Fruit fly (Drosophila melanogaster) whole organism, prepupa: ENCODE results near the gene E23.

Source experiments
- CG10631 ChIP-seq: fragments of 200-800 bp; sonication (Bioruptor generic); optimal IDR thresholded peaks from 2 replicates; lab custom pipeline; 2016; ENCODE audit warnings: missing biosample characterization, missing genetic modification characterization
- CG10669 ChIP-seq: fragments of 200-800 bp; sonication (Bioruptor generic); optimal IDR thresholded peaks from 3 replicates; lab custom pipeline; 2018; ENCODE audit warnings: missing biosample characterization, mild to moderate bottlenecking, missing genetic modification characterization, moderate library complexity
- CG11762 ChIP-seq: fragments of 200-800 bp; sonication (Bioruptor generic); optimal IDR thresholded peaks from 3 replicates; lab custom pipeline; 2016; ENCODE audit warnings: missing biosample characterization, missing genetic modification characterization; ENCODE audit not compliant: insufficient read depth
- CG16779 ChIP-seq: fragments of 200-800 bp; sonication (Bioruptor generic); optimal IDR thresholded peaks from 3 replicates; lab custom pipeline; 2017; ENCODE audit warnings: missing biosample characterization, mild to moderate bottlenecking, missing genetic modification characterization
- CG31627 ChIP-seq: fragments of 200-800 bp; sonication (Bioruptor generic); optimal IDR thresholded peaks from 3 replicates; lab custom pipeline; 2016; ENCODE audit warnings: missing biosample characterization, missing genetic modification characterization
- CG32006 ChIP-seq: fragments of 200-800 bp; sonication (Bioruptor generic); optimal IDR thresholded peaks from 3 replicates; lab custom pipeline; 2017; ENCODE audit warnings: missing biosample characterization, mild to moderate bottlenecking, missing genetic modification characterization
- CG34406 ChIP-seq: fragments of 200-800 bp; sonication (Bioruptor generic); optimal IDR thresholded peaks from 3 replicates; lab custom pipeline; 2016; ENCODE audit warnings: missing biosample characterization, missing genetic modification characterization
- CG3919 ChIP-seq: fragments of 200-800 bp; sonication (Bioruptor generic); optimal IDR thresholded peaks from 3 replicates; lab custom pipeline; 2016; ENCODE audit warnings: missing biosample characterization, missing genetic modification characterization
- CG6163 ChIP-seq: fragments of 200-800 bp; sonication (Bioruptor generic); IDR thresholded peaks from 3 replicates; pipeline ENCODE4 v1.3.6; 2022; ENCODE audit warnings: missing biosample characterization, missing genetic modification characterization
- CG6276 ChIP-seq: fragments of 200-800 bp; sonication (Bioruptor generic); optimal IDR thresholded peaks from 2 replicates; lab custom pipeline; 2017; ENCODE audit warnings: missing biosample characterization, mild to moderate bottlenecking, missing genetic modification characterization
- CG6808 ChIP-seq: fragments of 200-800 bp; sonication (Bioruptor generic); optimal IDR thresholded peaks from 3 replicates; lab custom pipeline; 2017; ENCODE audit warnings: missing biosample characterization, missing genetic modification characterization, mild to moderate bottlenecking, moderate library complexity, missing genetic modification reagents
- CG7368 ChIP-seq: fragments of 200-800 bp; sonication (Bioruptor generic); optimal IDR thresholded peaks from 3 replicates; lab custom pipeline; 2016; ENCODE audit warnings: missing biosample characterization, missing genetic modification characterization
- CG8119 ChIP-seq: fragments of 200-800 bp; sonication (Bioruptor generic); IDR thresholded peaks from 3 replicates; pipeline ENCODE4 v1.3.6; 2022; ENCODE audit warnings: missing biosample characterization, missing genetic modification characterization
- CG8319 ChIP-seq: fragments of 200-800 bp; sonication (Bioruptor generic); optimal IDR thresholded peaks from 3 replicates; lab custom pipeline; 2016; ENCODE audit warnings: missing biosample characterization, missing genetic modification characterization
- CG8632 ChIP-seq: fragments of 200-800 bp; sonication (Bioruptor generic); optimal IDR thresholded peaks from 3 replicates; lab custom pipeline; 2016; ENCODE audit warnings: missing biosample characterization, missing genetic modification characterization
- CG9139 ChIP-seq: fragments of 200-800 bp; sonication (Bioruptor generic); optimal IDR thresholded peaks from 3 replicates; lab custom pipeline; 2017; ENCODE audit warnings: missing biosample characterization, mild to moderate bottlenecking, missing genetic modification characterization
- Eip75B ChIP-seq: fragments of 200-800 bp; sonication (Bioruptor generic); optimal IDR thresholded peaks from 3 replicates; lab custom pipeline; 2016; ENCODE audit warnings: missing biosample characterization, missing genetic modification characterization
- Eip78C ChIP-seq: fragments of 200-800 bp; sonication (Bioruptor generic); peaks from one replicate; lab custom pipeline; 2016; ENCODE audit warnings: missing biosample characterization, missing genetic modification characterization
- Ets96B ChIP-seq: fragments of 200-800 bp; optimal IDR thresholded peaks from 2 replicates; lab custom pipeline; 2019; ENCODE audit warnings: missing biosample characterization, mild to moderate bottlenecking, missing genetic modification characterization, moderate library complexity
- Gug ChIP-seq: fragments of 200-800 bp; sonication (Bioruptor generic); IDR thresholded peaks from 2 replicates; pipeline ENCODE4 v1.3.6; 2022; ENCODE audit warnings: missing biosample characterization, missing genetic modification characterization
- Hr39 ChIP-seq: fragments of 200-800 bp; sonication (Bioruptor generic); optimal IDR thresholded peaks from 2 replicates; lab custom pipeline; 2016; ENCODE audit warnings: missing biosample characterization, missing genetic modification characterization
- Hr4 ChIP-seq: fragments of 200-800 bp; sonication (Bioruptor generic); optimal IDR thresholded peaks from 3 replicates; lab custom pipeline; 2016; ENCODE audit warnings: missing biosample characterization, missing genetic modification characterization
- Lpt ChIP-seq: fragments of 200-800 bp; sonication (Bioruptor generic); optimal IDR thresholded peaks from 3 replicates; lab custom pipeline; 2016; ENCODE audit warnings: missing biosample characterization, missing genetic modification characterization
- OdsH ChIP-seq: fragments of 200-800 bp; sonication (Bioruptor generic); optimal IDR thresholded peaks from 3 replicates; lab custom pipeline; 2016; ENCODE audit warnings: missing biosample characterization, missing genetic modification characterization
- Smox ChIP-seq: fragments of 200-800 bp; sonication (Bioruptor generic); optimal IDR thresholded peaks from 3 replicates; lab custom pipeline; 2016; ENCODE audit warnings: missing biosample characterization, missing genetic modification characterization
- Sox102F ChIP-seq: fragments of 200-800 bp; sonication (Bioruptor generic); optimal IDR thresholded peaks from 2 replicates; lab custom pipeline; 2016; ENCODE audit warnings: missing biosample characterization, mild to moderate bottlenecking, missing genetic modification characterization
- Sox15 ChIP-seq: fragments of 200-800 bp; sonication (Bioruptor generic); optimal IDR thresholded peaks from 3 replicates; lab custom pipeline; 2016; ENCODE audit warnings: missing biosample characterization, missing genetic modification characterization
- achi ChIP-seq: fragments of 200-800 bp; sonication (Bioruptor generic); optimal IDR thresholded peaks from 3 replicates; lab custom pipeline; 2016; ENCODE audit warnings: missing biosample characterization, missing genetic modification characterization
- dac ChIP-seq: fragments of 200-800 bp; sonication (Bioruptor generic); optimal IDR thresholded peaks from 2 replicates; lab custom pipeline; 2017; ENCODE audit warnings: missing biosample characterization, mild to moderate bottlenecking, missing genetic modification characterization
- dsx ChIP-seq: fragments of 200-800 bp; optimal IDR thresholded peaks from 3 replicates; lab custom pipeline; 2019; ENCODE audit warnings: missing biosample characterization, mild to moderate bottlenecking, missing genetic modification characterization, moderate library complexity; ENCODE audit not compliant: poor library complexity, severe bottlenecking
- eg ChIP-seq: fragments of 200-800 bp; sonication (Bioruptor generic); IDR thresholded peaks from 3 replicates; pipeline ENCODE4 v1.3.6; 2022; ENCODE audit warnings: missing biosample characterization, missing genetic modification characterization
- esn ChIP-seq: fragments of 200-800 bp; sonication (Bioruptor generic); optimal IDR thresholded peaks from 2 replicates; lab custom pipeline; 2016; ENCODE audit warnings: missing biosample characterization, mild to moderate bottlenecking, missing genetic modification characterization, moderate library complexity
- fd85E ChIP-seq: fragments of 200-800 bp; sonication (Bioruptor generic); optimal IDR thresholded peaks from 3 replicates; lab custom pipeline; 2016; ENCODE audit warnings: missing biosample characterization, missing genetic modification characterization
- fkh ChIP-seq: fragments of 200-800 bp; sonication (Bioruptor generic); optimal IDR thresholded peaks from 3 replicates; lab custom pipeline; 2017; ENCODE audit warnings: missing biosample characterization, mild to moderate bottlenecking, missing genetic modification characterization, moderate library complexity
- lz ChIP-seq: fragments of 200-800 bp; sonication (Bioruptor generic); optimal IDR thresholded peaks from 3 replicates; lab custom pipeline; 2016; ENCODE audit warnings: missing biosample characterization, missing genetic modification characterization
- net ChIP-seq: fragments of 200-800 bp; sonication (Bioruptor generic); optimal IDR thresholded peaks from 3 replicates; lab custom pipeline; 2016; ENCODE audit warnings: missing biosample characterization, missing genetic modification characterization
- pdm3 ChIP-seq: fragments of 200-800 bp; sonication (Bioruptor generic); optimal IDR thresholded peaks from 3 replicates; lab custom pipeline; 2016; ENCODE audit warnings: missing biosample characterization, missing genetic modification characterization
- salr ChIP-seq, 2 experiments: fragments of 200-800 bp; sonication (Bioruptor generic); optimal IDR thresholded peaks; 3 replicates each; lab custom pipeline; 2016 to 2018; ENCODE audit warnings: missing biosample characterization in 2 of 2, missing genetic modification characterization in 2 of 2, mild to moderate bottlenecking in 1 of 2
- spab ChIP-seq: fragments of 200-800 bp; sonication (Bioruptor generic); optimal IDR thresholded peaks from 2 replicates; lab custom pipeline; 2017; ENCODE audit warnings: missing biosample characterization, mild to moderate bottlenecking, missing genetic modification characterization, missing genetic modification reagents
- ss ChIP-seq, 2 experiments: fragments of 200-800 bp; sonication (Bioruptor generic); optimal IDR thresholded peaks; 2 replicates in 1 of 2; 3 replicates in 1 of 2; lab custom pipeline; 2017 to 2018; ENCODE audit warnings: mild to moderate bottlenecking in 2 of 2, missing biosample characterization in 2 of 2, missing genetic modification characterization in 2 of 2, moderate library complexity in 1 of 2
- svp ChIP-seq: fragments of 200-800 bp; sonication (Bioruptor generic); peaks from one replicate; lab custom pipeline; 2016; ENCODE audit warnings: missing biosample characterization, missing genetic modification characterization
- vri ChIP-seq: fragments of 200-800 bp; sonication (Bioruptor generic); optimal IDR thresholded peaks from 3 replicates; lab custom pipeline; 2016; ENCODE audit warnings: missing biosample characterization, mild to moderate bottlenecking, missing genetic modification characterization

E23 gene

DNA sequence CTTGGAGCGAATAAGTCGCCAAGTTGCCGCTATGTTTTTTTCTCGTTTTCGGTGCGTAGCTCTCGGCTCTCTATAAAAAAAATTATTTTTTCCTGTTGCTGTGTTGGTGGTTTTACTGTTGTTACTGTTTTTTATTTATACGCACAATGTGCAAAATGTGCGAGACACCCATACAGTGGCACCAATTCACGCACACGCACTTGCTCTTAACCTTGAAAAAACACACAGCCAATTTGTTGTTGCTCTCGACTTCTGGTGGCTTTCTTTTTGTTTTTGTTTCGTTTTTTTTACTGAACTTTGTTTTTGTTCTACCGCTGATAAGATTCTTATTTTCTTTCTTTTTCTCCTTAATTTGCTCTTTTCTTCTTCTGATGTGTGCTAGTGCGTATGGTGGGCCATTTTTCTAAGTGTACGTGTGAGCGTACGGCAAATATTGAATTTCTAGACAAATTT is 1.6 kb upstream of the E23 start (continued):
- TF ChIP-seq Eip75B: peak; percentile 61
- no peak for TF ChIP-seq CG31627
- TF ChIP-seq achi (GFP tag; lab: Kevin White, UChicago): peak; percentile 53
- TF ChIP-seq spab (GFP tag; lab: Kevin White, UChicago): peak; percentile 80
- TF ChIP-seq Lpt (GFP tag; lab: Kevin White, UChicago): peak; percentile 61
- peak; percentile 4 for TF ChIP-seq CG8319 (GFP tag; lab: Kevin White, UChicago)
- TF ChIP-seq CG6276 (GFP tag; lab: Kevin White, UChicago): peak; percentile 58
- TF ChIP-seq ss (GFP tag; optimal IDR thresholded peaks at IDR 0.05; lab: Kevin White, UChicago): peak; percentile 98 to 99
- TF ChIP-seq vri (GFP tag; lab: Kevin White, UChicago): no peak
- TF ChIP-seq Ets96B: peak; percentile 90
- TF ChIP-seq, all 60 proteins: peak for 35

DNA sequence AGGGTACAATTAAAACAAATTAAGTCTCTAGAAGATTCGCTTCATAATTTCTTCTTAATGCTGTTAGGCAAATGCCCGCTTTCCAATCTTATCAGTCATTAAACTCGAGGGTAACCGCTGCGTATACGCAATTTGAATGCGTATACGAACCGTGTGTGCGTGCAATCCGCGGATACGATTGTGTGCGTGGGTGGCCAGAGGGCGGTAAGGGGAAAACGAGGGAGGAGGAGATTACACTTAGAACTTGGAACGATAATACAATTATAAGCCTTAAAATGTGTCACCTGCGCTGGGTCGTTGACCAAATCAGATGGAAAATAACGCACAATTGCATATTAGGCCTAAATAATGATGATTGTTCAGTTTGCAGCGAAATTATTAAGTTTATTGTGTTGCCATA is 1.2 kb upstream of the E23 start:
- TF ChIP-seq net (GFP tag; lab: Kevin White, UChicago) (no peak), CG31627 (no peak), Sox15 (GFP tag; lab: Kevin White, UChicago) (no peak), CG8319 (GFP tag; lab: Kevin White, UChicago) (no peak), dac (GFP tag; lab: Kevin White, UChicago) (no peak), Eip75B (no peak), OdsH (no peak)

DNA sequence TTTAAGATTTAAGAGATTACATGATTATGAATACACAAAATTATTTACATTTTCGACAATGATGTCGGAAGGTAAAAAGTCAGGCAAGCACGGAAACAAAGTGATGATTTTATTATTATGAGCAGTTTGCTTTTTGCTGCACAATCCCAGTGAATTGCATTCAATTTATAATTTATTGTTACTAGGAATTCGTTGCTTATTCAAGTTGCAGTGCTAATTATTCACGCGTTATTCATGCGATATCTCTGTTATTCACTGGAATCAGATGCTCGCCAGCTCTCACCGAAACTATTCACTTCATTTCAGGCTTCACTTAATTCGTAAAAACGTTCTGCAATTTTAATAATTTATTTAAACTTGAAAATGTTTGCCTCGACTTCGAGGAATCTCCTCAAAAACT is 838 bp downstream of the E23 start:
- TF ChIP-seq svp (GFP tag; lab: Kevin White, UChicago) (peak; percentile 54), lz (GFP tag; lab: Kevin White, UChicago) (no peak)

DNA sequence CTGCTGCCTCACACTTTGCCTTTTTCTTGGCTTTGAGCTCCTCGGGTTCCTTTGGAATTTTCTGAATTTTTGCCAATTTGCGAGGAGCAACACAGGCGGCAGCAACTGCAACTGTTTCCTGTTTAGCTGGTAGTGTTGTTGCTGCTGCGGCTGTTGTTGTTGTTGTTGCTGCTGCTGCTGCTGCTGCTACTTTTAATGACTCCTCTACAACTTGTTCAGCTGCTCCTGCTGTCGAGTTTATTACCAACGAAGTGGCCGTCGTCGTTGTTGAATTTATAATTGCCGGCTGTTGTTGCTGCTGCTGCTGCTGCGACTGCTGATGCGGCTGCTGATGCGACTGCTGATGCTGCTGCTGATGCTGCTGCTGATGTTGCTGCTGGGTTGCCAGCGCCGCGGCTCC is 1.7 kb downstream of the E23 start:
- TF ChIP-seq Eip78C (GFP tag; lab: Kevin White, UChicago) (peak; percentile 61), CG11762 (GFP tag; lab: Kevin White, UChicago) (no peak), dsx (GFP tag; lab: Kevin White, UChicago) (peak; percentile 80)

DNA sequence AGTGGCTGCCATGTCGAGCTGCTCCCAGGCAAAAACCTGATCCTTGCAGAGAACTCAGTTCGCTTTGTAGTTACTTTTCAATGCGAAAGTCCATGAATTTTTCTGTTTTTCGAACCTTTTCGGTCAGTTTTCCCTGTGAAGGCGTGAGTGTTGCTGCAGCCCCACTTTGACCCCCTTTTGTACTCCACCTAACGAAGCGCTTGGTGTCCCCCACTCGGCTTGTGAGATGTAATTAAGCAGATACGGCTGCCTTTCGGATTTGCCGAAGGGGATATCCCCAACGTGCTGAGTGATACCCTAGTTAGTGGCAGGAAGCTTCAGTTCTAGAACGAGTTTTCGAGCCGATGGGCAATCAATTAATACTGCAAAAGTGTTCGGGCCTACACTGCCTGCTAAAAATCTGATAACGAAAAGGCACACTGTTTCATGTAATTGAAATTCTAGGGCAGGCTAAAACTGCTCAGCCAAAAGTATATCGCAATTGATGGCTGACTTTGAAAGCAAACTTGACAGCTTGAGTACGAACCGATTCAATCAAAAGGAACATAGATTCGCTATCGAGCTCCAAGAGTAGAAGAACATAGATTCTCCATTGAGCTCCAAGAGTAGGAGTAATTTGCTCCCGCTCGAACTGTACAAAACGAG is 2.9 kb downstream of the E23 start:
- peak; percentile 20 for TF ChIP-seq CG32006 (GFP tag; lab: Kevin White, UChicago)
- TF ChIP-seq eg (GFP tag; lab: Robert Waterston, UW): no peak
- TF ChIP-seq CG10669 (GFP tag; lab: Kevin White, UChicago): peak; percentile 62
- TF ChIP-seq fkh (GFP tag; lab: Kevin White, UChicago): no peak
- TF ChIP-seq CG16779: no peak
- peak; percentile 36 for TF ChIP-seq pdm3 (GFP tag; lab: Kevin White, UChicago)
- TF ChIP-seq Ets96B: peak; percentile 58
- TF ChIP-seq spab (GFP tag; lab: Kevin White, UChicago): peak; percentile 52
- TF ChIP-seq Hr39: peak; percentile 25
- no peak for TF ChIP-seq Gug (GFP tag; lab: Robert Waterston, UW)
- TF ChIP-seq Smox (GFP tag; lab: Kevin White, UChicago): no peak
- peak; percentile 5 for TF ChIP-seq CG34406 (GFP tag; lab: Kevin White, UChicago)
- TF ChIP-seq CG3919 (GFP tag; lab: Kevin White, UChicago): peak; percentile 52
- no peak for TF ChIP-seq CG7368
- TF ChIP-seq CG10631 (GFP tag; lab: Kevin White, UChicago): peak; percentile 39
- TF ChIP-seq OdsH: peak; percentile 32
- TF ChIP-seq CG8119 (GFP tag; lab: Robert Waterston, UW): 0 out of 3 replicates have a peak, but pooled peaks have one; percentile 33
- TF ChIP-seq Eip75B: peak; percentile 25
- no peak for TF ChIP-seq salr (GFP tag; optimal IDR thresholded peaks at IDR 0.05; lab: Kevin White, UChicago)
- peak; percentile 19 for TF ChIP-seq esn (GFP tag; lab: Kevin White, UChicago)
- TF ChIP-seq CG6808: peak; percentile 66
- TF ChIP-seq Lpt (GFP tag; lab: Kevin White, UChicago): no peak
- TF ChIP-seq dsx (GFP tag; lab: Kevin White, UChicago): peak; percentile 80
- peak; percentile 45; the same call in 2 of the 3 replicates for TF ChIP-seq CG6163 (GFP tag; lab: Robert Waterston, UW)
- peak; percentile 4 for TF ChIP-seq CG9139 (GFP tag; lab: Kevin White, UChicago)
- peak; percentile 72 to 77 for TF ChIP-seq ss (GFP tag; optimal IDR thresholded peaks at IDR 0.05; lab: Kevin White, UChicago)
- TF ChIP-seq fd85E (GFP tag; lab: Kevin White, UChicago): no peak
- peak; percentile 29 for TF ChIP-seq Sox102F
- TF ChIP-seq CG8632 (GFP tag; lab: Kevin White, UChicago): no peak
- TF ChIP-seq Hr4: no peak
